Worm (Caenorhabditis elegans) whole organism, midembryonic: ENCODE measurements around the gene lys-4.

Experiments
- T22C8.4 ChIP-seq: fragments of 200-800 bp; sonication (Bioruptor generic); IDR thresholded peaks from 2 replicates; pipeline ENCODE4 v1.3.6; 2022; ENCODE audit warnings: missing genetic modification characterization, missing compliant biosample characterization
- cog-1 ChIP-seq: sonication (generic microtip); optimal IDR thresholded peaks from 2 replicates; lab custom pipeline; 2016; ENCODE audit warnings: missing genetic modification characterization, missing compliant biosample characterization
- flt-1 ChIP-seq: fragments of 200-800 bp; sonication (Bioruptor generic); IDR thresholded peaks from 2 replicates; pipeline ENCODE4 v1.3.6; 2022; ENCODE audit warnings: missing genetic modification characterization, missing compliant biosample characterization
- klf-2 ChIP-seq: fragments of 200-800 bp; sonication (Bioruptor generic); conservative IDR thresholded peaks from 2 replicates; pipeline ENCODE4 v1.3.6; 2022; ENCODE audit warnings: missing genetic modification reagents, missing genetic modification characterization, missing compliant biosample characterization
- tab-1 ChIP-seq: fragments of 200-800 bp; sonication (Bioruptor generic); IDR thresholded peaks from 2 replicates; pipeline ENCODE4 v1.3.6; 2022; ENCODE audit warnings: missing genetic modification characterization, missing compliant biosample characterization
- ztf-29 ChIP-seq: fragments of 200-800 bp; sonication (Bioruptor generic); IDR thresholded peaks from 2 replicates; pipeline ENCODE4 v1.3.6; 2022; ENCODE audit warnings: missing genetic modification reagents, missing genetic modification characterization, missing compliant biosample characterization

- TF ChIP-seq T22C8.4 (GFP tag; lab: Robert Waterston, UW): no peak
- no peak for TF ChIP-seq klf-2
- no peak for TF ChIP-seq cog-1 (tag; lab: Kevin White, UChicago)
- no peak for TF ChIP-seq flt-1 (GFP tag; lab: Robert Waterston, UW)
- no peak for TF ChIP-seq tab-1 (GFP tag; lab: Robert Waterston, UW)
- no peak for TF ChIP-seq ztf-29 (GFP tag; lab: Robert Waterston, UW)
These were observed 32.4 kb upstream of the lys-4 start, which contains the start of gene ent-1 for ce11 chrIV:11655370-11655769.
